Worm (Caenorhabditis elegans): Measurements from ENCODE around the gene R07B7.12.

- TF ChIP-seq unc-62 (GFP tag; optimal IDR thresholded peaks at IDR 0.05) (no peak), snpc-4 (tag; optimal IDR thresholded peaks at IDR 0.05) (no peak), nhr-129 (tag; optimal IDR thresholded peaks at IDR 0.05) (peak; percentile 21), ama-1 (optimal IDR thresholded peaks at IDR 0.05) (no peak), R02D3.7 (tag; optimal IDR thresholded peaks at IDR 0.05) (no peak), ztf-4 (tag; optimal IDR thresholded peaks at IDR 0.05) (no peak), elt-3 (tag; optimal IDR thresholded peaks at IDR 0.05) (no peak), nhr-11 (tag; optimal IDR thresholded peaks at IDR 0.05) (no peak), zag-1 (tag; optimal IDR thresholded peaks at IDR 0.05) (no peak), skn-1 (tag; optimal IDR thresholded peaks at IDR 0.05) (no peak)
Measured at ce11 chrV:12106841-12107240, 18.0 kb downstream of the R07B7.12 start, which contains the start of gene nhr-136.
